Fruit fly (Drosophila melanogaster): ENCODE results near the gene Raf.

Raf gene

DNA sequence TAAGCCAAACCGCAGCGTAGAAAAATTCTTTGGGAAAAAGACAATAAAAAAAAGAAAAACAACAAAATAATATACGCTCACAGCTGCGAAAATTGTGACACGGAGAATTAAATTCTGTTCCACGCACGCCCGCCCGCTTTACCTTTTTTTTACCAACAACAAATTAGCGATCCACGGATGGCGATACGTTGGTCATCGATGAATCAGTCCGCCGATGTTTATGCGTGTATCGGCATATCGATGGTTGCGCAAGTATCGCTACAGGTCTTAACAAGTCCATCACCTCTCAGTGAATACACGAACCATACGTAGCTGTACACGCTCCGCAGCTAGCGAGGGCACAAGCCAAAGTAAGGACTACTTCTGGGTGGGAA is 24.7 kb upstream of the Raf start, which contains the start of gene CG2924 (continued):
- no peak for TF ChIP-seq pan (optimal IDR thresholded peaks at IDR 0.05)
- no peak for TF ChIP-seq pan (GFP tag; optimal IDR thresholded peaks at IDR 0.05 in 1 of 2, IDR thresholded peaks at IDR 0.05 in 1 of 2)
- TF ChIP-seq CG7271 (tag; optimal IDR thresholded peaks at IDR 0.05): no peak
- TF ChIP-seq CG4404 (GFP tag; IDR thresholded peaks at IDR 0.05): no peak
- TF ChIP-seq bcd (GFP tag; optimal IDR thresholded peaks at IDR 0.05): peak; percentile 43
- TF ChIP-seq zfh2 (GFP tag; optimal IDR thresholded peaks at IDR 0.05): peak; percentile 81
- TF ChIP-seq bbx (GFP tag; IDR thresholded peaks at IDR 0.05; ENCODE audit: partially characterized antibody): peak; percentile 100
- TF ChIP-seq sisA (GFP tag; IDR thresholded peaks at IDR 0.05): peak; percentile 62
- no peak for TF ChIP-seq Sry-β (GFP tag; optimal IDR thresholded peaks at IDR 0.05)
- TF ChIP-seq CG13296 (GFP tag; optimal IDR thresholded peaks at IDR 0.05): peak; percentile 36
- peak in 1 of 2 experiments; percentile 9 for TF ChIP-seq insv (GFP tag; optimal IDR thresholded peaks at IDR 0.05)
- TF ChIP-seq D (optimal IDR thresholded peaks at IDR 0.05): no peak
- no peak for TF ChIP-seq D (GFP tag; optimal IDR thresholded peaks at IDR 0.05)
- no peak for TF ChIP-seq CG5180 (GFP tag; optimal IDR thresholded peaks at IDR 0.05)
- peak; percentile 97 for TF ChIP-seq pita (GFP tag; optimal IDR thresholded peaks at IDR 0.05)
- no peak for TF ChIP-seq CG17912 (GFP tag; optimal IDR thresholded peaks at IDR 0.05)
- TF ChIP-seq Ravus (GFP tag; IDR thresholded peaks at IDR 0.05): no peak
- TF ChIP-seq Hr51 (GFP tag; optimal IDR thresholded peaks at IDR 0.05): peak; percentile 2 to 63
- TF ChIP-seq CG14710 (tag; optimal IDR thresholded peaks at IDR 0.05): peak; percentile 80
- TF ChIP-seq CG1647 (GFP tag; optimal IDR thresholded peaks at IDR 0.05): peak; percentile 59
- no peak for TF ChIP-seq CG11504 (tag; optimal IDR thresholded peaks at IDR 0.05)
- 0 out of 2 replicates have a peak, but pooled peaks have one; percentile 48 for TF ChIP-seq ara (GFP tag; IDR thresholded peaks at IDR 0.05)
- 0 out of 3 replicates have a peak, but pooled peaks have one; percentile 11 for TF ChIP-seq so (GFP tag; IDR thresholded peaks at IDR 0.05)
- peak; percentile 40 for TF ChIP-seq CG13775 (GFP tag; optimal IDR thresholded peaks at IDR 0.05)
- TF ChIP-seq CG11696 (GFP tag; IDR thresholded peaks at IDR 0.05): no peak
- TF ChIP-seq CG8924 (tag; optimal IDR thresholded peaks at IDR 0.05): peak; percentile 64
- TF ChIP-seq Mrtf (GFP tag; IDR thresholded peaks at IDR 0.05): peak; percentile 43; the same call in 1 of the 3 replicates
- peak; percentile 59 for TF ChIP-seq pb (GFP tag; optimal IDR thresholded peaks at IDR 0.05)
- TF ChIP-seq dan (GFP tag; IDR thresholded peaks at IDR 0.05): no peak
- peak; percentile 59 for TF ChIP-seq dm (GFP tag; optimal IDR thresholded peaks at IDR 0.05)
- peak; percentile 51 for TF ChIP-seq grau (tag; optimal IDR thresholded peaks at IDR 0.05)
- no peak for TF ChIP-seq ac (GFP tag; optimal IDR thresholded peaks at IDR 0.05)
- TF ChIP-seq CG4328 (GFP tag; optimal IDR thresholded peaks at IDR 0.05): no peak
- TF ChIP-seq CG9727 (GFP tag; optimal IDR thresholded peaks at IDR 0.05): no peak
- peak; percentile 85 for TF ChIP-seq CG8290 (GFP tag; optimal IDR thresholded peaks at IDR 0.05)
- peak in 1 of 2 experiments; percentile 95 for TF ChIP-seq CG8290 (tag; optimal IDR thresholded peaks at IDR 0.05)
- no peak for TF ChIP-seq E2f1 (GFP tag; IDR thresholded peaks at IDR 0.05)
- no peak for TF ChIP-seq Oaz (GFP tag; IDR thresholded peaks at IDR 0.05)
- TF ChIP-seq CG4282 (GFP tag; optimal IDR thresholded peaks at IDR 0.05): peak; percentile 33
- TF ChIP-seq Atf-2 (GFP tag; optimal IDR thresholded peaks at IDR 0.05): peak; percentile 6
- TF ChIP-seq CG30431 (GFP tag; optimal IDR thresholded peaks at IDR 0.05): no peak
- peak; percentile 38; the same call in 1 of the 2 replicates for TF ChIP-seq CG17612 (GFP tag; IDR thresholded peaks at IDR 0.05)
- TF ChIP-seq Dip3 (GFP tag; optimal IDR thresholded peaks at IDR 0.05): peak; percentile 78
- no peak for TF ChIP-seq Gsc (GFP tag; IDR thresholded peaks at IDR 0.05)
- TF ChIP-seq jing (GFP tag; optimal IDR thresholded peaks at IDR 0.05): no peak
- peak; percentile 99 for TF ChIP-seq Dll (GFP tag; IDR thresholded peaks at IDR 0.05; ENCODE audit: partially characterized antibody)
- TF ChIP-seq CG8944 (GFP tag; optimal IDR thresholded peaks at IDR 0.05): peak; percentile 65
- TF ChIP-seq CG8388 (GFP tag; optimal IDR thresholded peaks at IDR 0.05): no peak
- peak; percentile 66 for TF ChIP-seq CG12391 (tag; optimal IDR thresholded peaks at IDR 0.05)
- TF ChIP-seq twi (tag; optimal IDR thresholded peaks at IDR 0.05): no peak
- TF ChIP-seq Antp (GFP tag; optimal IDR thresholded peaks at IDR 0.05): peak; percentile 86
- no peak for TF ChIP-seq peb (GFP tag; IDR thresholded peaks at IDR 0.05)
